Fruit fly (Drosophila melanogaster) whole organism, pupa: Measurements from ENCODE around the gene qin.

Experiments used
- CG10348 ChIP-seq: fragments of 200-800 bp; sonication (Bioruptor generic); IDR thresholded peaks from 2 replicates; pipeline ENCODE4 v1.3.6; 2022; ENCODE audit warnings: missing biosample characterization, missing genetic modification characterization
- CG4496 ChIP-seq: fragments of 200-800 bp; sonication (Bioruptor generic); IDR thresholded peaks from 3 replicates; pipeline ENCODE4 v1.3.6; 2022; ENCODE audit warnings: missing biosample characterization, missing genetic modification characterization

- TF ChIP-seq CG4496 (GFP tag; lab: Robert Waterston, UW) (no peak), CG10348 (no peak)
Measured at dm6 chr3R:18582236-18582635, 8.6 kb upstream of the qin start.
